Worm (Caenorhabditis elegans): ENCODE measurements around the gene hosl-1.

The hosl-1 gene

ce11 chrX:4623707-4624106 lies 13.2 kb upstream of the hosl-1 start:
- TF ChIP-seq fkh-10 (GFP tag; optimal IDR thresholded peaks at IDR 0.05): peak; percentile 71
- TF ChIP-seq ctbp-1 (GFP tag; IDR thresholded peaks at IDR 0.05): no peak
- peak; percentile 71 for TF ChIP-seq ces-1 (GFP tag; optimal IDR thresholded peaks at IDR 0.05)
- no peak for TF ChIP-seq dve-1 (tag; optimal IDR thresholded peaks at IDR 0.05; ENCODE audit: insufficient read depth)
- TF ChIP-seq aha-1 (tag): peak; percentile 56

ce11 chrX:4625080-4625479 lies 11.8 kb upstream of the hosl-1 start:
- no peak for TF ChIP-seq daf-19 (GFP tag; conservative IDR thresholded peaks at IDR 0.05)

ce11 chrX:4626891-4627290 lies 10.0 kb upstream of the hosl-1 start:
- no peak for TF ChIP-seq nhr-77 (tag; optimal IDR thresholded peaks at IDR 0.05)
- no peak for TF ChIP-seq hif-1 (tag; optimal IDR thresholded peaks at IDR 0.05)
- TF ChIP-seq mdl-1 (tag; optimal IDR thresholded peaks at IDR 0.05): no peak
- TF ChIP-seq unc-62 (GFP tag; optimal IDR thresholded peaks at IDR 0.05 in 1 of 2): peak in 1 of 2 experiments; percentile 91
- no peak for TF ChIP-seq unc-62 (tag; optimal IDR thresholded peaks at IDR 0.05)
- TF ChIP-seq aha-1 (tag): peak; percentile 55

DNA sequence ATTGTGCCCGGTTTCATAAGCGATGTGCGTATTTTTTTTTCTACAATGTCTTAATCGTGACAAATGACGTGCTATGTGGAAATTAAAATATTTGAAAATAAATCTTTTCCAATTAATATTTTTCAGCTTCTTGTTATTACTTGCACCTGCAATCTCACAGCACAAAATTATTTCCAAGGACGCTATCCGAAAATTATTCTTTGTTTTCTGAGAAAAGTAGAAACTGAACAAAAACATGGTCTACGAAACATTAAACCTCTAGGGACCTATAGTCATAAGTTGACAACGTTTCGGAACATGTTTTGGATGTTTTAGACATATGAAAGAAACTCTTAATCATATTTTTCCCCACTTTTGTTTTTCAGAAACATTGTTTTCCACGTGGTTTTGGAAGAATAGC lies 8.6 kb upstream of the hosl-1 start:
- TF ChIP-seq F44E2.7 (GFP tag; IDR thresholded peaks at IDR 0.05) (no peak), ceh-82 (tag; optimal IDR thresholded peaks at IDR 0.05) (no peak), aha-1 (tag) (peak; percentile 74), unc-39 (tag; optimal IDR thresholded peaks at IDR 0.05) (no peak)

ce11 chrX:4628817-4629575 lies 7.9 kb upstream of the hosl-1 start:
- TF ChIP-seq unc-62 (GFP tag; optimal IDR thresholded peaks at IDR 0.05 in 1 of 2) (peak in 1 of 2 experiments; percentile 79), unc-62 (tag; optimal IDR thresholded peaks at IDR 0.05) (no peak), gei-8 (GFP tag; optimal IDR thresholded peaks at IDR 0.05) (no peak), daf-16 (GFP tag; optimal IDR thresholded peaks at IDR 0.05) (peak in 1 of 2 experiments; percentile 24), daf-16 (tag; optimal IDR thresholded peaks at IDR 0.05) (no peak), aha-1 (tag) (peak; percentile 20)

ce11 chrX:4632088-4632487 lies 4.8 kb upstream of the hosl-1 start, which contains the start of gene slcr-46.1:
slcr-46.1 (plus strand) TSS chrX:4632361.
- TF ChIP-seq nhr-11 (tag; optimal IDR thresholded peaks at IDR 0.05): no peak
- no peak for TF ChIP-seq dmd-8 (GFP tag; IDR thresholded peaks at IDR 0.05)
- TF ChIP-seq mdt-29 (GFP tag; IDR thresholded peaks at IDR 0.05): no peak
- no peak for TF ChIP-seq ceh-82 (tag; optimal IDR thresholded peaks at IDR 0.05)
- peak; percentile 46; the same call in 1 of the 2 replicates for TF ChIP-seq dmd-6 (GFP tag; IDR thresholded peaks at IDR 0.05)
- TF ChIP-seq saeg-2 (GFP tag; IDR thresholded peaks at IDR 0.05): no peak
- peak; percentile 36 for TF ChIP-seq hlh-11 (tag; optimal IDR thresholded peaks at IDR 0.05)
- TF ChIP-seq arid-1 (GFP tag; conservative IDR thresholded peaks at IDR 0.05): no peak
- no peak for TF ChIP-seq Y75B8A.6 (GFP tag; IDR thresholded peaks at IDR 0.05)
- no peak for TF ChIP-seq F37D6.2 (tag; optimal IDR thresholded peaks at IDR 0.05)
- peak; percentile 51 for TF ChIP-seq nhr-28 (tag; optimal IDR thresholded peaks at IDR 0.05)
- no peak for TF ChIP-seq nhr-237 (tag; optimal IDR thresholded peaks at IDR 0.05)
- TF ChIP-seq zip-2 (tag; optimal IDR thresholded peaks at IDR 0.05): no peak
- TF ChIP-seq nhr-6 (tag; optimal IDR thresholded peaks at IDR 0.05): no peak
- TF ChIP-seq gei-8 (GFP tag; optimal IDR thresholded peaks at IDR 0.05): no peak
- TF ChIP-seq snpc-1.2 (GFP tag; IDR thresholded peaks at IDR 0.05): no peak
- TF ChIP-seq php-3 (GFP tag; IDR thresholded peaks at IDR 0.05): no peak
- no peak for TF ChIP-seq tag-97 (GFP tag; IDR thresholded peaks at IDR 0.05)
- no peak for TF ChIP-seq hmg-1.1 (GFP tag; IDR thresholded peaks at IDR 0.05)
- TF ChIP-seq egl-43 (GFP tag; IDR thresholded peaks at IDR 0.05): no peak
- no peak for TF ChIP-seq mxl-2 (GFP tag; conservative IDR thresholded peaks at IDR 0.05)
- no peak for TF ChIP-seq nhr-102 (tag; optimal IDR thresholded peaks at IDR 0.05)
- peak; percentile 69 for TF ChIP-seq pqm-1 (tag; optimal IDR thresholded peaks at IDR 0.05)
- peak; percentile 2 for TF ChIP-seq dve-1 (tag; optimal IDR thresholded peaks at IDR 0.05; ENCODE audit: insufficient read depth)
- TF ChIP-seq ces-1 (GFP tag; optimal IDR thresholded peaks at IDR 0.05): no peak
- TF ChIP-seq ceh-28 (tag; optimal IDR thresholded peaks at IDR 0.05): no peak
- no peak for TF ChIP-seq daf-12 (tag; optimal IDR thresholded peaks at IDR 0.05)
- no peak for TF ChIP-seq F44E2.7 (GFP tag; IDR thresholded peaks at IDR 0.05)
- TF ChIP-seq Y48G9A.11 (GFP tag; IDR thresholded peaks at IDR 0.05): no peak
